Worm (Caenorhabditis elegans) whole organism, early embryonic: Measurements from ENCODE around the gene srx-28.

Experiments
- B0310.2 ChIP-seq: sonication (generic microtip); optimal IDR thresholded peaks from 2 replicates; lab custom pipeline; 2016; ENCODE audit warnings: mild to moderate bottlenecking, missing genetic modification characterization, missing compliant biosample characterization
- aly-1 ChIP-seq: sonication (generic microtip); optimal IDR thresholded peaks from 2 replicates; lab custom pipeline; 2016; ENCODE audit warnings: missing genetic modification characterization, missing compliant biosample characterization
- ama-1 ChIP-seq: fragments of 150-350 bp; optimal IDR thresholded peaks from 2 replicates; lab custom pipeline; 2014
- ceh-13 ChIP-seq: fragments of 200-800 bp; sonication (Bioruptor generic); optimal IDR thresholded peaks from 2 replicates; lab custom pipeline; 2018; ENCODE audit warnings: mild to moderate bottlenecking, missing genetic modification characterization, missing compliant biosample characterization
- ceh-36 ChIP-seq: sonication (generic microtip); optimal IDR thresholded peaks from 2 replicates; lab custom pipeline; 2016; ENCODE audit warnings: missing genetic modification characterization, inconsistent platforms, missing compliant biosample characterization
- ets-7 ChIP-seq: sonication (generic microtip); optimal IDR thresholded peaks from 2 replicates; lab custom pipeline; 2016; ENCODE audit warnings: missing genotype, missing genetic modification characterization, missing compliant biosample characterization
- flt-1 ChIP-seq: fragments of 200-800 bp; sonication (Bioruptor generic); IDR thresholded peaks from 2 replicates; pipeline ENCODE4 v1.3.6; 2022; ENCODE audit warnings: missing genetic modification characterization, missing compliant biosample characterization
- hmbx-1 ChIP-seq: sonication (generic microtip); optimal IDR thresholded peaks from 2 replicates; lab custom pipeline; 2016; ENCODE audit warnings: mild to moderate bottlenecking, missing genetic modification characterization, missing compliant biosample characterization
- hmg-4 ChIP-seq: fragments of 200-800 bp; sonication (Bioruptor generic); optimal IDR thresholded peaks from 2 replicates; lab custom pipeline; 2018; ENCODE audit warnings: mild to moderate bottlenecking, missing genetic modification characterization, missing compliant biosample characterization
- hnd-1 ChIP-seq: sonication (generic microtip); optimal IDR thresholded peaks from 2 replicates; lab custom pipeline; 2016; ENCODE audit warnings: missing genetic modification characterization, missing compliant biosample characterization
- pes-1 ChIP-seq: fragments of 200-800 bp; sonication (Bioruptor generic); IDR thresholded peaks from 2 replicates; pipeline ENCODE4 v1.3.6; 2022; ENCODE audit warnings: missing genetic modification reagents, missing genetic modification characterization, missing compliant biosample characterization
- tbx-11 ChIP-seq: fragments of 200-800 bp; sonication (Bioruptor generic); IDR thresholded peaks from 2 replicates; pipeline ENCODE4 v1.3.6; 2022; ENCODE audit warnings: missing genetic modification characterization, missing compliant biosample characterization
- tbx-37 ChIP-seq: fragments of 200-800 bp; sonication (Bioruptor generic); conservative IDR thresholded peaks from 2 replicates; pipeline ENCODE4 v1.3.6; 2022; ENCODE audit warnings: missing genetic modification reagents, missing genetic modification characterization, missing compliant biosample characterization
- tra-4 ChIP-seq: sonication (generic microtip); optimal IDR thresholded peaks from 2 replicates; lab custom pipeline; 2017; ENCODE audit warnings: missing genetic modification characterization, missing compliant biosample characterization

DNA sequence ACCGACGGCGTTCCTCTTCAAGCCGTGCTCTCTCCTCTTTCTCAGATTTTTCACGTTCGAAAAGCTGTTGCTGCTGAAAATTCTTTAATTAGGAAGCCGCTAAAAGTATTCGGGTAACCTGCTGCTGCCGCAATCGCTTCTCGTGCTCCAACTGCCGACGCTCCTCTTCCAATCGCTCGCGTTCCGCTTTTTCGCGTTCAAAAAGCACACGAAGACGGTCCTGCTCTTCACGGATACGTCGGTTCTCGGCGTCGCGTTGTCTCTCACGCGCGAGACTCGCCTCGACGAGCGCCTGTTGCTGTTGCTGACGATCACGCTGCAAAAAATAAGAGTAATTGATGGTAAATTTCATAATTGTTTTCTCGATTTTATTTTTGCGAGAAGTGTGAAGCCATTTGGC lies 43.6 kb upstream of the srx-28 start:
- TF ChIP-seq ets-7 (tag; lab: Kevin White, UChicago) (no peak), aly-1 (tag; lab: Kevin White, UChicago) (no peak), pes-1 (GFP tag; lab: Robert Waterston, UW) (no peak), ama-1 (lab: Kevin White, UChicago) (no peak), tbx-37 (GFP tag; lab: Robert Waterston, UW) (no peak), hmg-4 (GFP tag; lab: Kevin White, UChicago) (no peak), ceh-13 (GFP tag; lab: Kevin White, UChicago) (no peak), flt-1 (GFP tag; lab: Robert Waterston, UW) (no peak), tra-4 (tag; lab: Kevin White, UChicago) (no peak), hmbx-1 (tag; lab: Kevin White, UChicago) (no peak), ceh-36 (tag; lab: Kevin White, UChicago) (no peak), tbx-11 (no peak), B0310.2 (no peak), hnd-1 (no peak)
